Fruit fly (Drosophila melanogaster) whole organism, prepupa: ENCODE measurements around the gene Nprl2.
A peak's percentile ranks its signal among the peaks of the same experiment; 100 is the strongest.

ENCODE experiments used
- Blimp-1 ChIP-seq: fragments of 200-800 bp; sonication (Bioruptor generic); optimal IDR thresholded peaks from 3 replicates; lab custom pipeline; 2017; ENCODE audit warnings: missing biosample characterization, missing genetic modification characterization, mild to moderate bottlenecking, moderate library complexity, missing genetic modification reagents
- CG10631 ChIP-seq: fragments of 200-800 bp; sonication (Bioruptor generic); optimal IDR thresholded peaks from 2 replicates; lab custom pipeline; 2016; ENCODE audit warnings: missing biosample characterization, missing genetic modification characterization
- CG10669 ChIP-seq: fragments of 200-800 bp; sonication (Bioruptor generic); optimal IDR thresholded peaks from 3 replicates; lab custom pipeline; 2018; ENCODE audit warnings: missing biosample characterization, mild to moderate bottlenecking, missing genetic modification characterization, moderate library complexity
- CG11294 ChIP-seq: fragments of 200-800 bp; sonication (Bioruptor generic); IDR thresholded peaks from 2 replicates; pipeline ENCODE4 v1.3.6; 2022; ENCODE audit warnings: missing biosample characterization, missing genetic modification characterization
- CG1621 ChIP-seq: fragments of 200-800 bp; sonication (Bioruptor generic); optimal IDR thresholded peaks from 3 replicates; lab custom pipeline; 2018; ENCODE audit warnings: missing biosample characterization, mild to moderate bottlenecking, missing genetic modification characterization
- CG3032 ChIP-seq: fragments of 200-800 bp; optimal IDR thresholded peaks from 2 replicates; lab custom pipeline; 2019; ENCODE audit warnings: missing biosample characterization, mild to moderate bottlenecking, missing genetic modification characterization, moderate library complexity
- CG31627 ChIP-seq: fragments of 200-800 bp; sonication (Bioruptor generic); optimal IDR thresholded peaks from 3 replicates; lab custom pipeline; 2016; ENCODE audit warnings: missing biosample characterization, missing genetic modification characterization
- CG34406 ChIP-seq: fragments of 200-800 bp; sonication (Bioruptor generic); optimal IDR thresholded peaks from 3 replicates; lab custom pipeline; 2016; ENCODE audit warnings: missing biosample characterization, missing genetic modification characterization
- CG3919 ChIP-seq: fragments of 200-800 bp; sonication (Bioruptor generic); optimal IDR thresholded peaks from 3 replicates; lab custom pipeline; 2016; ENCODE audit warnings: missing biosample characterization, missing genetic modification characterization
- CG4318 ChIP-seq: fragments of 200-800 bp; sonication (Bioruptor generic); optimal IDR thresholded peaks from 3 replicates; lab custom pipeline; 2017; ENCODE audit warnings: missing biosample characterization, mild to moderate bottlenecking, missing genetic modification characterization
- CG6163 ChIP-seq: fragments of 200-800 bp; sonication (Bioruptor generic); IDR thresholded peaks from 3 replicates; pipeline ENCODE4 v1.3.6; 2022; ENCODE audit warnings: missing biosample characterization, missing genetic modification characterization
- CG6276 ChIP-seq: fragments of 200-800 bp; sonication (Bioruptor generic); optimal IDR thresholded peaks from 2 replicates; lab custom pipeline; 2017; ENCODE audit warnings: missing biosample characterization, mild to moderate bottlenecking, missing genetic modification characterization
- CG6792 ChIP-seq: fragments of 200-800 bp; sonication (Bioruptor generic); optimal IDR thresholded peaks from 3 replicates; lab custom pipeline; 2016; ENCODE audit warnings: missing biosample characterization, missing genetic modification characterization
- CG6808 ChIP-seq: fragments of 200-800 bp; sonication (Bioruptor generic); optimal IDR thresholded peaks from 3 replicates; lab custom pipeline; 2017; ENCODE audit warnings: missing biosample characterization, missing genetic modification characterization, mild to moderate bottlenecking, moderate library complexity, missing genetic modification reagents
- CG6854 ChIP-seq: fragments of 200-800 bp; sonication (Bioruptor generic); optimal IDR thresholded peaks from 2 replicates; lab custom pipeline; 2017; ENCODE audit warnings: missing biosample characterization, mild to moderate bottlenecking, missing genetic modification characterization
- CG8119 ChIP-seq: fragments of 200-800 bp; sonication (Bioruptor generic); IDR thresholded peaks from 3 replicates; pipeline ENCODE4 v1.3.6; 2022; ENCODE audit warnings: missing biosample characterization, missing genetic modification characterization
- CG8319 ChIP-seq: fragments of 200-800 bp; sonication (Bioruptor generic); optimal IDR thresholded peaks from 3 replicates; lab custom pipeline; 2016; ENCODE audit warnings: missing biosample characterization, missing genetic modification characterization
- CG8632 ChIP-seq: fragments of 200-800 bp; sonication (Bioruptor generic); optimal IDR thresholded peaks from 3 replicates; lab custom pipeline; 2016; ENCODE audit warnings: missing biosample characterization, missing genetic modification characterization
- CG9139 ChIP-seq: fragments of 200-800 bp; sonication (Bioruptor generic); optimal IDR thresholded peaks from 3 replicates; lab custom pipeline; 2017; ENCODE audit warnings: missing biosample characterization, mild to moderate bottlenecking, missing genetic modification characterization
- Eip75B ChIP-seq: fragments of 200-800 bp; sonication (Bioruptor generic); optimal IDR thresholded peaks from 3 replicates; lab custom pipeline; 2016; ENCODE audit warnings: missing biosample characterization, missing genetic modification characterization
- Eip78C ChIP-seq: fragments of 200-800 bp; sonication (Bioruptor generic); peaks from one replicate; lab custom pipeline; 2016; ENCODE audit warnings: missing biosample characterization, missing genetic modification characterization
- Eip93F ChIP-seq: fragments of 200-800 bp; sonication (Bioruptor generic); optimal IDR thresholded peaks from 2 replicates; lab custom pipeline; 2016; ENCODE audit warnings: missing biosample characterization, mild to moderate bottlenecking, missing genetic modification characterization
- Ets96B ChIP-seq: fragments of 200-800 bp; optimal IDR thresholded peaks from 2 replicates; lab custom pipeline; 2019; ENCODE audit warnings: missing biosample characterization, mild to moderate bottlenecking, missing genetic modification characterization, moderate library complexity
- Gug ChIP-seq: fragments of 200-800 bp; sonication (Bioruptor generic); IDR thresholded peaks from 2 replicates; pipeline ENCODE4 v1.3.6; 2022; ENCODE audit warnings: missing biosample characterization, missing genetic modification characterization
- Hr39 ChIP-seq: fragments of 200-800 bp; sonication (Bioruptor generic); optimal IDR thresholded peaks from 2 replicates; lab custom pipeline; 2016; ENCODE audit warnings: missing biosample characterization, missing genetic modification characterization
- Hr4 ChIP-seq: fragments of 200-800 bp; sonication (Bioruptor generic); optimal IDR thresholded peaks from 3 replicates; lab custom pipeline; 2016; ENCODE audit warnings: missing biosample characterization, missing genetic modification characterization
- Lpt ChIP-seq: fragments of 200-800 bp; sonication (Bioruptor generic); optimal IDR thresholded peaks from 3 replicates; lab custom pipeline; 2016; ENCODE audit warnings: missing biosample characterization, missing genetic modification characterization
- Met ChIP-seq: fragments of 200-800 bp; sonication (Bioruptor generic); optimal IDR thresholded peaks from 3 replicates; lab custom pipeline; 2016; ENCODE audit warnings: missing biosample characterization, missing genetic modification characterization
- Sox102F ChIP-seq: fragments of 200-800 bp; sonication (Bioruptor generic); optimal IDR thresholded peaks from 2 replicates; lab custom pipeline; 2016; ENCODE audit warnings: missing biosample characterization, mild to moderate bottlenecking, missing genetic modification characterization
- Sox14 ChIP-seq: fragments of 200-800 bp; sonication (Bioruptor generic); optimal IDR thresholded peaks from 3 replicates; lab custom pipeline; 2016; ENCODE audit warnings: missing biosample characterization, missing genetic modification characterization
- achi ChIP-seq: fragments of 200-800 bp; sonication (Bioruptor generic); optimal IDR thresholded peaks from 3 replicates; lab custom pipeline; 2016; ENCODE audit warnings: missing biosample characterization, missing genetic modification characterization
- cyc ChIP-seq: fragments of 200-800 bp; sonication (Bioruptor generic); optimal IDR thresholded peaks from 3 replicates; lab custom pipeline; 2016; ENCODE audit warnings: missing biosample characterization, missing genetic modification characterization
- dsx ChIP-seq: fragments of 200-800 bp; optimal IDR thresholded peaks from 3 replicates; lab custom pipeline; 2019; ENCODE audit warnings: missing biosample characterization, mild to moderate bottlenecking, missing genetic modification characterization, moderate library complexity; ENCODE audit not compliant: poor library complexity, severe bottlenecking
- eg ChIP-seq: fragments of 200-800 bp; sonication (Bioruptor generic); IDR thresholded peaks from 3 replicates; pipeline ENCODE4 v1.3.6; 2022; ENCODE audit warnings: missing biosample characterization, missing genetic modification characterization
- fkh ChIP-seq: fragments of 200-800 bp; sonication (Bioruptor generic); optimal IDR thresholded peaks from 3 replicates; lab custom pipeline; 2017; ENCODE audit warnings: missing biosample characterization, mild to moderate bottlenecking, missing genetic modification characterization, moderate library complexity
- lz ChIP-seq: fragments of 200-800 bp; sonication (Bioruptor generic); optimal IDR thresholded peaks from 3 replicates; lab custom pipeline; 2016; ENCODE audit warnings: missing biosample characterization, missing genetic modification characterization
- net ChIP-seq: fragments of 200-800 bp; sonication (Bioruptor generic); optimal IDR thresholded peaks from 3 replicates; lab custom pipeline; 2016; ENCODE audit warnings: missing biosample characterization, missing genetic modification characterization
- pdm3 ChIP-seq: fragments of 200-800 bp; sonication (Bioruptor generic); optimal IDR thresholded peaks from 3 replicates; lab custom pipeline; 2016; ENCODE audit warnings: missing biosample characterization, missing genetic modification characterization
- ss ChIP-seq, 2 experiments: fragments of 200-800 bp; sonication (Bioruptor generic); optimal IDR thresholded peaks; 2 replicates in 1 of 2; 3 replicates in 1 of 2; lab custom pipeline; 2017 to 2018; ENCODE audit warnings: mild to moderate bottlenecking in 2 of 2, missing biosample characterization in 2 of 2, missing genetic modification characterization in 2 of 2, moderate library complexity in 1 of 2
- svp ChIP-seq: fragments of 200-800 bp; sonication (Bioruptor generic); peaks from one replicate; lab custom pipeline; 2016; ENCODE audit warnings: missing biosample characterization, missing genetic modification characterization
- vri ChIP-seq: fragments of 200-800 bp; sonication (Bioruptor generic); optimal IDR thresholded peaks from 3 replicates; lab custom pipeline; 2016; ENCODE audit warnings: missing biosample characterization, mild to moderate bottlenecking, missing genetic modification characterization

The Nprl2 gene

DNA sequence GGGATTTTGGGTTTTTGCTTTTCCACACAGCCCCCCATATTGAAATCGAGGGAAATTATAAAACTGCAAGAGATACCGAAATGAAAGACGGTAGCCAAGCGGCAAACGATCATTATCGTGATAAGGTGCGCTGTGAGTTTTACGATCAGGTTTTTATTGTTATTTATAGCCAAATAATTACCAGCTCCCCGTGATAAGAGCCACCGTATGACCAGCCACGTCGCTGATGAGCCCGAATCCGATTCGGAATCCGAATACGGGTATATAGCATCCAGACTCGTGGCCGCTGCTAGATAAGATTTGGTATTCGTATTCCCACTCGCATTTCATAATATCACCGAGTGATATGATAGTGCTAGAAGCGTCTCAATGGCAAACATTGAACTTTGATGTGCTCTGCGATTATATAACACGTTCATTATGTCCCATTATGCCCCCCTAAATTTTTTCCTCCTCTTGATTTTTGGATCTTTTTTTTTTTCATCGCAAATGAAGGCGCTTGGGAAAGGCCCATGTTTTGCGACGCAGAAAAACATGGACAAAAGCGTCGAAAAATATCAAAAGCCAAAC is 34.7 kb upstream of the Nprl2 start:
- TF ChIP-seq CG31627 (GFP tag; lab: Kevin White, UChicago), result no peak
- TF ChIP-seq CG10669 (GFP tag; lab: Kevin White, UChicago), result no peak
- TF ChIP-seq CG34406 (GFP tag; lab: Kevin White, UChicago), result no peak
- TF ChIP-seq pdm3 (GFP tag; lab: Kevin White, UChicago), result no peak
- peak; percentile 70 for TF ChIP-seq vri (GFP tag; lab: Kevin White, UChicago)
- TF ChIP-seq svp (GFP tag; lab: Kevin White, UChicago), result peak; percentile 40
- no peak for TF ChIP-seq CG8119
- no peak for TF ChIP-seq CG6163 (GFP tag; lab: Robert Waterston, UW)
- no peak for TF ChIP-seq Hr39 (GFP tag; lab: Kevin White, UChicago)
- TF ChIP-seq CG8632 (GFP tag; lab: Kevin White, UChicago), result no peak
- no peak for TF ChIP-seq Eip78C (GFP tag; lab: Kevin White, UChicago)
- TF ChIP-seq eg, result no peak
- TF ChIP-seq Sox102F (GFP tag; lab: Kevin White, UChicago), result no peak

DNA sequence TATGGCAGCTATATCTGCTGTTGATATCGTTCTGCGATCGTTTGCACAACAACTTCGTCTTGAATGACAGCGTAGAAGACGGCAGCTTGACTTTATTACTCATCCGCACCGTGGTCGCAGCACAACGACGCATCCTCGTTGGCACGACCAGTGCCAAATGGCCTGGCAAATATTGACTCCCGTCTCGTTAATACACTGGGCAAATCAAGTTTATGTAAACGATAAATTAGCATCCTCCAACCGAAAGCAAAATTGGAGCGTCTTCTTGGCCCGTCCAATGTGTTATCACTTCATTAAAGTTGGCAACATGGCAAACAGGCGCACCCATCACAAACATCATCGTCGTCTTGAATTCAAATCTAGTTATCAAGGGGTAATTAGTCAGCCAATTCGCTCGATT is 33.3 kb upstream of the Nprl2 start:
- no peak for TF ChIP-seq Ets96B
- peak; percentile 1 for TF ChIP-seq CG1621 (tag; lab: Kevin White, UChicago)
- TF ChIP-seq fkh (GFP tag; lab: Kevin White, UChicago), result peak; percentile 71
- TF ChIP-seq CG6276 (GFP tag; lab: Kevin White, UChicago), result no peak
- peak in 1 of 2 experiments; percentile 35 for TF ChIP-seq ss (GFP tag; optimal IDR thresholded peaks at IDR 0.05; lab: Kevin White, UChicago)
- no peak for TF ChIP-seq CG8319 (GFP tag; lab: Kevin White, UChicago)
- peak; percentile 54 for TF ChIP-seq svp (GFP tag; lab: Kevin White, UChicago)
- peak; percentile 25 for TF ChIP-seq CG10669 (GFP tag; lab: Kevin White, UChicago)
- no peak for TF ChIP-seq Sox102F (GFP tag; lab: Kevin White, UChicago)
- TF ChIP-seq Hr4 (GFP tag; lab: Kevin White, UChicago), result no peak
- peak; percentile 11 for TF ChIP-seq CG6808 (GFP tag; lab: Kevin White, UChicago)
- TF ChIP-seq CG6792, result no peak
- TF ChIP-seq CG6163 (GFP tag; lab: Robert Waterston, UW), result no peak
- TF ChIP-seq Eip78C (GFP tag; lab: Kevin White, UChicago), result peak; percentile 65
- TF ChIP-seq Gug (GFP tag; lab: Robert Waterston, UW), result no peak
- no peak for TF ChIP-seq CG10631 (GFP tag; lab: Kevin White, UChicago)
- no peak for TF ChIP-seq achi (GFP tag; lab: Kevin White, UChicago)
- TF ChIP-seq Eip75B (GFP tag; lab: Kevin White, UChicago), result no peak
- no peak for TF ChIP-seq CG4318
- TF ChIP-seq vri (GFP tag; lab: Kevin White, UChicago), result peak; percentile 16

dm6 chrX:16912965-16913755 is 29.0 kb upstream of the Nprl2 start, which contains the start of gene CG4928:
TSS of gene CG4928 (plus strand) at chrX:16913180.
- TF ChIP-seq Sox14 (GFP tag; lab: Kevin White, UChicago) (no peak), vri (GFP tag; lab: Kevin White, UChicago) (no peak), net (no peak), CG34406 (GFP tag; lab: Kevin White, UChicago) (no peak), svp (GFP tag; lab: Kevin White, UChicago) (peak; percentile 31), pdm3 (GFP tag; lab: Kevin White, UChicago) (no peak), CG10631 (GFP tag; lab: Kevin White, UChicago) (no peak), Hr4 (GFP tag; lab: Kevin White, UChicago) (no peak), dsx (GFP tag; lab: Kevin White, UChicago) (peak; percentile 11), CG8632 (GFP tag; lab: Kevin White, UChicago) (no peak), eg (0 out of 3 replicates have a peak, but pooled peaks have one; percentile 48), CG6792 (no peak), lz (GFP tag; lab: Kevin White, UChicago) (no peak), CG9139 (peak; percentile 10), CG31627 (GFP tag; lab: Kevin White, UChicago) (no peak), fkh (GFP tag; lab: Kevin White, UChicago) (peak; percentile 28), CG1621 (tag; lab: Kevin White, UChicago) (no peak), CG8319 (GFP tag; lab: Kevin White, UChicago) (no peak), Eip93F (no peak), CG11294 (GFP tag; lab: Robert Waterston, UW) (no peak), Blimp-1 (peak; percentile 70), Eip78C (GFP tag; lab: Kevin White, UChicago) (peak; percentile 71), Hr39 (GFP tag; lab: Kevin White, UChicago) (peak; percentile 3), ss (GFP tag; optimal IDR thresholded peaks at IDR 0.05; lab: Kevin White, UChicago) (peak in 1 of 2 experiments; percentile 29), CG6808 (GFP tag; lab: Kevin White, UChicago) (no peak), CG6854 (GFP tag; lab: Kevin White, UChicago) (peak; percentile 55), Lpt (peak; percentile 2), CG3032 (tag; lab: Kevin White, UChicago) (no peak), CG3919 (GFP tag; lab: Kevin White, UChicago) (no peak), cyc (GFP tag; lab: Kevin White, UChicago) (no peak), Met (no peak)
